Worm (Caenorhabditis elegans): Measurements from ENCODE around the gene ZK899.2.

- TF ChIP-seq ama-1 (optimal IDR thresholded peaks at IDR 0.05) (no peak), aha-1 (tag; optimal IDR thresholded peaks at IDR 0.05) (no peak), nhr-237 (tag; optimal IDR thresholded peaks at IDR 0.05) (no peak), unc-62 (GFP tag; optimal IDR thresholded peaks at IDR 0.05) (no peak), zag-1 (tag; optimal IDR thresholded peaks at IDR 0.05) (no peak), elt-2 (tag; optimal IDR thresholded peaks at IDR 0.05) (no peak), ztf-11 (tag; optimal IDR thresholded peaks at IDR 0.05) (no peak)
Measured at ce11 chrX:9401963-9402362, 49.8 kb downstream of the ZK899.2 start.

Measured in whole organism, L1 larva.